Worm (Caenorhabditis elegans) whole organism, L1 larva: ENCODE data around the gene mec-3.

Experiments
- elt-2 ChIP-seq: sonication (generic microtip); optimal IDR thresholded peaks from 2 replicates; lab custom pipeline; 2016; ENCODE audit warnings: missing genetic modification characterization, mild to moderate bottlenecking, inconsistent platforms, missing compliant biosample characterization, missing genetic modification reagents
- skn-1 ChIP-seq: fragments of 150-350 bp; optimal IDR thresholded peaks from 2 replicates; lab custom pipeline; 2014; ENCODE audit warnings: missing biosample characterization, missing genetic modification characterization
- zag-1 ChIP-seq: fragments of 150-350 bp; optimal IDR thresholded peaks from 2 replicates; lab custom pipeline; 2014; ENCODE audit warnings: missing biosample characterization, missing genetic modification characterization
- ztf-11 ChIP-seq, 2 experiments: sonication (generic microtip); optimal IDR thresholded peaks; 2 replicates each; lab custom pipeline; 2016 to 2017; ENCODE audit warnings: missing genetic modification characterization in 2 of 2, missing biosample characterization in 1 of 2, missing compliant biosample characterization in 1 of 2

ce11 chrIV:10502345-10502744, 40.7 kb upstream of the mec-3 start:
- peak; percentile 73 for TF ChIP-seq elt-2
- no peak for TF ChIP-seq ztf-11 (tag; optimal IDR thresholded peaks at IDR 0.05; lab: Kevin White, UChicago)
- TF ChIP-seq skn-1 (tag; lab: Kevin White, UChicago), result no peak
- no peak for TF ChIP-seq zag-1 (tag; lab: Kevin White, UChicago)
